Worm (Caenorhabditis elegans): ENCODE results near the gene F44E2.10.

The F44E2.10 gene

DNA sequence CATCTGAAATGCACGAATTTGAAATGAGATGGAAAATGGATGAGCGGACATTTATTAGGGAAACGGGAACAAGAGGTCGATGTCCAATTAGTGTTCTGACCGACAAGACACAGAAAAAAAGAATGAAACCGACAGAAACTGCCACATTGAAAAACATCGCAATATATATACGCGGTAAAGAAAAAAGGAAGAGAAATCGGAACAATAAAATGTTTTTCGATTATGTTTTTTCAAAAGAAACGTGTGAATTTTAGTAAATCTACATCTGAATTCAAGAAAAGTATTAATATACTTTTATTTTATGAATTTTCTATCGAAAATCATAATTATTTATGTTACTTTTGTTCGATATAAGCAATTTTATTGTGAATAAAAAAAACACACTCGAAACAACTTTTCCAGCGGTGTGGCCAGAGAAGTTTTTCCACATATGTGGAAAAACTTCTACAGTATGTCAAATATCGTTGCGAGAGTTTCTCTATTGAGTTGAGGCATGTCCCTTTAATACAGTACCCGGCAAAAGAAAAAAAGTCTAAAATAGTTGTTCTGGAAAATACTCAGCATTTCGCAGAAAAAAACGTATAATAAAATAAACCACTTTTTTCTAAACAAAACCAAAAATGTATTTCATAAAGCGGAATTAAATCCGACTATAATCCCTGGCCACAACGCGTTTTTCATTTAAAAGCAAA, at the start of gene F44E2.10:
TSS of gene F44E2.10 (minus strand) at position 51 of the 692 bp plus-strand sequence.
- no peak for TF ChIP-seq nhr-237 (tag; optimal IDR thresholded peaks at IDR 0.05)
- no peak for TF ChIP-seq nhr-12 (tag; optimal IDR thresholded peaks at IDR 0.05)
- no peak for TF ChIP-seq ces-1 (GFP tag; optimal IDR thresholded peaks at IDR 0.05)

ce11 chrIII:8878960-8879359, 48.1 kb upstream of the F44E2.10 start:
- TF ChIP-seq cnd-1 (tag; optimal IDR thresholded peaks at IDR 0.05): no peak
- no peak for TF ChIP-seq ceh-83 (GFP tag; optimal IDR thresholded peaks at IDR 0.05)
- no peak for TF ChIP-seq mab-5 (tag; optimal IDR thresholded peaks at IDR 0.05)
- TF ChIP-seq elt-1 (tag; optimal IDR thresholded peaks at IDR 0.05; ENCODE audit: borderline replicate concordance, insufficient read depth): no peak
- TF ChIP-seq hlh-1 (tag; optimal IDR thresholded peaks at IDR 0.05): no peak

DNA sequence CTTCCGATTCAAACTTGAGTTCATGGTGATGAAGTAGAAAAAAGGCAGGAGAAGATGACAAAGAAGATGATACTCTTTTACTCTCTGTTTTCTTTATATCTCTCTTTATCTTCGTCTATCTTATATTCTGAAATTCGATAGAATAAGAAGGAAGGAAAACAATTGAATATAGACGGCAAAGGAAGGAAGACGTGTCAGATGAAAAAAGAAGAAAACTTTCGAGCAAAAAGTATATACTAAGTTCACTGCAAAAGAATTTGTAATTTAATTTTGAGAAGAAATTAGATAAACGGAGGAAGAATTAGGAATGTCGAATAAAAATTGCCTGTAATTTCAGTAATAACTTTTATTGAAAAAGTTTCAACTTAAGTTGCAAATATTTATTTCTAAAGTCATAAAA, 46.1 kb upstream of the F44E2.10 start, which contains the start of gene K01F9.2:
TSS of gene K01F9.2 (minus strand) at position 127 of the 400 bp plus-strand sequence.
- TF ChIP-seq nhr-76 (tag; optimal IDR thresholded peaks at IDR 0.05): no peak
- no peak for TF ChIP-seq ceh-43 (GFP tag; optimal IDR thresholded peaks at IDR 0.05)
- no peak for TF ChIP-seq ceh-39 (tag; optimal IDR thresholded peaks at IDR 0.05)
- TF ChIP-seq drap-1 (GFP tag; optimal IDR thresholded peaks at IDR 0.05): no peak
- no peak for TF ChIP-seq lin-13 (tag; optimal IDR thresholded peaks at IDR 0.05)
- TF ChIP-seq lin-32 (GFP tag; optimal IDR thresholded peaks at IDR 0.05): no peak
- TF ChIP-seq ces-1 (GFP tag; optimal IDR thresholded peaks at IDR 0.05): peak; percentile 91

DNA sequence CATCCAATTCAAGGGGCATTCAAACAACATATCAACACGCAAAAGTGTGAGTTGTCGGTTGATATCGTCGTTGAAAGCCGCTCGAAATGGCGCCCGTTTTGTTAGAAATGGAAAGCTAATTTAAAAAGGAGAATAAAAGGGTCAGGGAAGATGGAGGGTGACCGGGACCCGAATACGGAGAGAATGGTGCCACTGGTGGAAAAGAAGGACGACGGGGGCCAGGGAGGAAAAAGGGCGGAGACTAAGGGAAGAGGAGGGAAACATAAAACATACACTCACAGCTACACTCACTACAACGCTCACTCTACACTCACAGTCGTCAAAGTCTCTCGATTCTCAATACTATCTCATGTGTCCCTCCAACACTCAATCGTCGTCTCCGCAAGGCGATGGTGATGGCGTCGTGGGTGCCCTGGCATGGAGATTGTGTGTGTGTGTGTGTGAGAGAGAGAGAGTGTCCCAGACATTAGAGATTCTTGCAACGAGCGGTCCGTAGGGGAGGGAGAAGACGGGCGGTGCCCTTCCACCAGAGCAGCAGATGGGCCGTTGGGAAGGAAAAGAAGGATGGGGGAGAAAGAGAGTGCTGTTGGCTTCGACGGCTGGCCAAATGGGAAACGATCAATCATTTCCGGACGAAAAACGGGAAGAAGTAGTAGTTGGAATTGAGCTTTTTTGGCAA, 43.2 kb upstream of the F44E2.10 start:
- peak; percentile 60 for TF ChIP-seq sptf-1 (tag; optimal IDR thresholded peaks at IDR 0.05)
- TF ChIP-seq nhr-28 (tag; optimal IDR thresholded peaks at IDR 0.05): no peak
- peak; percentile 57 for TF ChIP-seq ztf-11 (tag; optimal IDR thresholded peaks at IDR 0.05)
- TF ChIP-seq mls-2 (tag; optimal IDR thresholded peaks at IDR 0.05): peak; percentile 85
- peak; percentile 100 for TF ChIP-seq unc-120 (tag; optimal IDR thresholded peaks at IDR 0.05; ENCODE audit: poor library complexity, severe bottlenecking)
- no peak for TF ChIP-seq snpc-4 (tag; optimal IDR thresholded peaks at IDR 0.05)
- peak; percentile 20 for TF ChIP-seq pha-4 (tag; optimal IDR thresholded peaks at IDR 0.05)
- peak; percentile 91 for TF ChIP-seq unc-62 (GFP tag; optimal IDR thresholded peaks at IDR 0.05)
- peak; percentile 23 for TF ChIP-seq ces-1 (GFP tag; optimal IDR thresholded peaks at IDR 0.05)
- TF ChIP-seq M03D4.4 (tag; optimal IDR thresholded peaks at IDR 0.05): peak; percentile 60
- no peak for TF ChIP-seq blmp-1 (tag; optimal IDR thresholded peaks at IDR 0.05)
- peak; percentile 23 for TF ChIP-seq ceh-43 (GFP tag; optimal IDR thresholded peaks at IDR 0.05)
- TF ChIP-seq nhr-2 (tag; optimal IDR thresholded peaks at IDR 0.05): peak; percentile 21
- peak; percentile 85 for TF ChIP-seq lin-32 (GFP tag; optimal IDR thresholded peaks at IDR 0.05)
- no peak for TF ChIP-seq elt-3 (tag; optimal IDR thresholded peaks at IDR 0.05)
- TF ChIP-seq nhr-12 (tag; optimal IDR thresholded peaks at IDR 0.05): peak; percentile 67
- TF ChIP-seq tbx-8 (GFP tag; optimal IDR thresholded peaks at IDR 0.05): peak; percentile 71
- TF ChIP-seq ceh-39 (tag; optimal IDR thresholded peaks at IDR 0.05): peak; percentile 42
- no peak for TF ChIP-seq mab-5 (tag; optimal IDR thresholded peaks at IDR 0.05)
- peak; percentile 34 for TF ChIP-seq flh-1 (GFP tag; optimal IDR thresholded peaks at IDR 0.05)
- TF ChIP-seq cnd-1 (tag; optimal IDR thresholded peaks at IDR 0.05): peak; percentile 78
- TF ChIP-seq bed-3 (GFP tag; optimal IDR thresholded peaks at IDR 0.05): no peak
- peak; percentile 19 for TF ChIP-seq nhr-237 (tag; optimal IDR thresholded peaks at IDR 0.05)
- TF ChIP-seq lin-13 (tag; optimal IDR thresholded peaks at IDR 0.05): peak; percentile 2
- TF ChIP-seq ham-2 (GFP tag; optimal IDR thresholded peaks at IDR 0.05): no peak
- TF ChIP-seq ceh-83 (GFP tag; optimal IDR thresholded peaks at IDR 0.05): no peak
- peak; percentile 87 for TF ChIP-seq mep-1 (tag; optimal IDR thresholded peaks at IDR 0.05)
- TF ChIP-seq elt-1 (tag; optimal IDR thresholded peaks at IDR 0.05; ENCODE audit: borderline replicate concordance, insufficient read depth): no peak
- TF ChIP-seq hlh-1 (tag; optimal IDR thresholded peaks at IDR 0.05): peak; percentile 69
- TF ChIP-seq nhr-76 (tag; optimal IDR thresholded peaks at IDR 0.05): no peak
- peak; percentile 74 for TF ChIP-seq drap-1 (GFP tag; optimal IDR thresholded peaks at IDR 0.05)
- TF ChIP-seq unc-39 (tag; optimal IDR thresholded peaks at IDR 0.05): peak; percentile 22
- no peak for TF ChIP-seq sem-2 (GFP tag; optimal IDR thresholded peaks at IDR 0.05)
- peak; percentile 33 for TF ChIP-seq lsy-2 (tag; optimal IDR thresholded peaks at IDR 0.05)
- TF ChIP-seq zip-8 (tag; optimal IDR thresholded peaks at IDR 0.05): no peak
